Worm (Caenorhabditis elegans) whole organism, L1 larva: ENCODE results near the gene C48D5.3.

Experiments
- aha-1 ChIP-seq: fragments of 150-350 bp; optimal IDR thresholded peaks from 2 replicates; lab custom pipeline; 2014; ENCODE audit warnings: missing biosample characterization, missing genetic modification characterization
- ceh-63 ChIP-seq: fragments of 200-800 bp; sonication (Bioruptor generic); optimal IDR thresholded peaks from 2 replicates; lab custom pipeline; 2018; ENCODE audit warnings: mild to moderate bottlenecking, missing genetic modification characterization, missing compliant biosample characterization
- elt-2 ChIP-seq: sonication (generic microtip); optimal IDR thresholded peaks from 2 replicates; lab custom pipeline; 2016; ENCODE audit warnings: missing genetic modification characterization, mild to moderate bottlenecking, inconsistent platforms, missing compliant biosample characterization, missing genetic modification reagents
- irx-1 ChIP-seq: sonication (generic microtip); optimal IDR thresholded peaks from 2 replicates; lab custom pipeline; 2016; ENCODE audit warnings: missing genetic modification characterization, missing compliant biosample characterization
- lin-13 ChIP-seq: fragments of 150-350 bp; optimal IDR thresholded peaks from 2 replicates; lab custom pipeline; 2014; ENCODE audit warnings: missing biosample characterization, missing genetic modification reagents, missing genetic modification characterization
- pqm-1 ChIP-seq: sonication (generic microtip); optimal IDR thresholded peaks from 3 replicates; lab custom pipeline; 2017; ENCODE audit warnings: missing biosample characterization, missing genetic modification characterization

DNA sequence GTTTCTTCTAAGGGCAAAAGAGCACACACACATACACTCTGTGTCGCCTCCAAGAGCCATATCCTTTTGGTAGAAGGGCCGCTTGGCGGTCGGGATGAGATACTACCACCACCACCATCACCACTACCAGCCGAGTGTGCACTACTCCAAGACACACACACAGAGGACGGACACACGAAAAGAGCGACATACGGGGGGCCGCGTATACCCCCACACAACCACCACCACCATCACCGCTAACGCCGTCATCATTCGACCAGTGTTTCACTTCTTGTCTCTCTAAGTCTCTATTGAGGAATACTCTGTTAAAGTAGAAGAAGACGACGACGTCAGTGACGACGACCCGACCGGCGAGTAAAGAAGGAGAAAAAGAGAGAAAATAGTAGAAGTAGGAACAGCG is 39.1 kb upstream of the C48D5.3 start:
- TF ChIP-seq lin-13 (GFP tag; lab: Kevin White, UChicago) (no peak), aha-1 (tag; lab: Kevin White, UChicago) (no peak), elt-2 (tag; lab: Kevin White, UChicago) (no peak), pqm-1 (tag; lab: Kevin White, UChicago) (no peak), irx-1 (tag; lab: Kevin White, UChicago) (no peak), ceh-63 (GFP tag; lab: Kevin White, UChicago) (no peak)
